Worm (Caenorhabditis elegans) whole organism, L4 larva: ENCODE measurements around the gene gtr-1.
A peak's percentile ranks its signal among the peaks of the same experiment; 100 is the strongest.

ENCODE experiments used
- F26F4.8 ChIP-seq: fragments of 200-800 bp; sonication (Bioruptor generic); conservative IDR thresholded peaks from 2 replicates; pipeline ENCODE4 v1.3.6; 2022; ENCODE audit warnings: missing genetic modification characterization, missing compliant biosample characterization
- F37D6.2 ChIP-seq: sonication (generic microtip); optimal IDR thresholded peaks from 2 replicates; lab custom pipeline; 2016; ENCODE audit warnings: mild to moderate bottlenecking, missing genetic modification characterization, missing compliant biosample characterization
- F44E2.7 ChIP-seq: fragments of 200-800 bp; sonication (Bioruptor generic); IDR thresholded peaks from 2 replicates; pipeline ENCODE4 v2.1.2; 2022; ENCODE audit warnings: missing genetic modification characterization, missing compliant biosample characterization
- T26A8.4 ChIP-seq: fragments of 200-800 bp; sonication (Bioruptor generic); IDR thresholded peaks from 2 replicates; pipeline ENCODE4 v1.3.6; 2022; ENCODE audit warnings: missing genetic modification characterization, missing compliant biosample characterization
- aly-2 ChIP-seq: sonication (generic microtip); optimal IDR thresholded peaks from 2 replicates; lab custom pipeline; 2018; ENCODE audit warnings: missing biosample characterization, missing genetic modification characterization
- ama-1 ChIP-seq: fragments of 150-350 bp; optimal IDR thresholded peaks from 2 replicates; lab custom pipeline; 2014; ENCODE audit warnings: inconsistent platforms, mixed read lengths
- arid-1 ChIP-seq: fragments of 200-800 bp; sonication (Bioruptor generic); conservative IDR thresholded peaks from 2 replicates; pipeline ENCODE4 v1.3.6; 2022; ENCODE audit warnings: missing genetic modification reagents, missing genetic modification characterization, missing compliant biosample characterization
- ceh-28 ChIP-seq: fragments of 150-350 bp; optimal IDR thresholded peaks from 2 replicates; lab custom pipeline; 2014; ENCODE audit warnings: missing biosample characterization, missing genetic modification reagents, missing genetic modification characterization
- ceh-32 ChIP-seq: sonication (generic microtip); optimal IDR thresholded peaks from 2 replicates; lab custom pipeline; 2016; ENCODE audit warnings: mild to moderate bottlenecking, missing genetic modification characterization, missing compliant biosample characterization; ENCODE audit not compliant: poor library complexity
- ces-1 ChIP-seq: fragments of 150-350 bp; sonication (generic microtip); optimal IDR thresholded peaks from 4 replicates; lab custom pipeline; 2014; ENCODE audit warnings: missing biosample characterization, missing genetic modification reagents, missing genetic modification characterization
- ctbp-1 ChIP-seq: fragments of 200-800 bp; sonication (Bioruptor generic); IDR thresholded peaks from 2 replicates; pipeline ENCODE4 v1.3.6; 2022; ENCODE audit warnings: missing genetic modification reagents, missing genetic modification characterization, missing compliant biosample characterization
- daf-16 ChIP-seq, 3 experiments: sonication (generic microtip); optimal IDR thresholded peaks; 2 replicates each; lab custom pipeline; 2016 to 2017; ENCODE audit warnings: missing genetic modification characterization in 3 of 3, missing genetic modification reagents in 3 of 3, mild to moderate bottlenecking in 2 of 3, missing compliant biosample characterization in 2 of 3, missing biosample characterization in 1 of 3, moderate library complexity in 1 of 3
- dmd-6 ChIP-seq: fragments of 200-800 bp; sonication (Bioruptor generic); IDR thresholded peaks from 2 replicates; pipeline ENCODE4 v1.3.6; 2022; ENCODE audit warnings: missing genetic modification reagents, missing genetic modification characterization, missing compliant biosample characterization
- dve-1 ChIP-seq: sonication (generic microtip); optimal IDR thresholded peaks from 2 replicates; lab custom pipeline; 2017; ENCODE audit warnings: antibody characterized with exemption, mild to moderate bottlenecking, missing genetic modification characterization, missing compliant biosample characterization; ENCODE audit not compliant: insufficient read depth
- egl-43 ChIP-seq: fragments of 200-800 bp; sonication (Bioruptor generic); IDR thresholded peaks from 2 replicates; pipeline ENCODE4 v1.3.6; 2022; ENCODE audit warnings: missing genetic modification reagents, missing genetic modification characterization, missing compliant biosample characterization
- fkh-10 ChIP-seq: fragments of 150-350 bp; optimal IDR thresholded peaks from 2 replicates; lab custom pipeline; 2014; ENCODE audit warnings: missing biosample characterization, missing genetic modification reagents, missing genetic modification characterization
- fos-1 ChIP-seq: fragments of 150-350 bp; optimal IDR thresholded peaks from 2 replicates; lab custom pipeline; 2014; ENCODE audit warnings: missing biosample characterization, missing genetic modification characterization
- hlh-11 ChIP-seq: fragments of 200-800 bp; sonication (Bioruptor generic); optimal IDR thresholded peaks from 2 replicates; lab custom pipeline; 2018; ENCODE audit warnings: mild to moderate bottlenecking, missing genetic modification characterization, missing compliant biosample characterization
- hlh-30 ChIP-seq: sonication (generic microtip); optimal IDR thresholded peaks from 2 replicates; lab custom pipeline; 2017; ENCODE audit warnings: antibody characterized with exemption, mild to moderate bottlenecking, missing genetic modification characterization, missing compliant biosample characterization; ENCODE audit not compliant: insufficient read depth
- hmg-1.1 ChIP-seq: fragments of 200-800 bp; sonication (Bioruptor generic); IDR thresholded peaks from 2 replicates; pipeline ENCODE4 v1.3.6; 2022; ENCODE audit warnings: missing genetic modification reagents, missing genetic modification characterization, missing compliant biosample characterization
- jun-1 ChIP-seq: fragments of 150-350 bp; optimal IDR thresholded peaks from 2 replicates; lab custom pipeline; 2014; ENCODE audit warnings: missing biosample characterization, missing genetic modification reagents, missing genetic modification characterization
- lin-15B ChIP-seq: fragments of 150-350 bp; sonication (generic microtip); optimal IDR thresholded peaks from 3 replicates; lab custom pipeline; 2014; ENCODE audit warnings: missing biosample characterization, missing genetic modification characterization
- lin-38 ChIP-seq: fragments of 200-800 bp; sonication (Bioruptor generic); IDR thresholded peaks from 2 replicates; pipeline ENCODE4 v1.3.6; 2022; ENCODE audit warnings: missing genetic modification reagents, missing genetic modification characterization, missing compliant biosample characterization
- lsy-2 ChIP-seq, 2 experiments: fragments of 150-350 bp in 1 of 2; sonication (generic microtip) in 1 of 2; optimal IDR thresholded peaks; 2 replicates each; lab custom pipeline; 2014 to 2017; ENCODE audit warnings: missing biosample characterization in 2 of 2, missing genetic modification characterization in 2 of 2
- madf-5 ChIP-seq, 2 experiments: fragments of 200-800 bp; sonication (Bioruptor generic); IDR thresholded peaks; 2 replicates each; pipeline ENCODE4 v1.3.6; 2022; ENCODE audit warnings: missing compliant biosample characterization in 2 of 2, missing genetic modification characterization in 2 of 2
- mdl-1 ChIP-seq, 2 experiments: fragments of 150-350 bp in 1 of 2; sonication (generic microtip) in 1 of 2; optimal IDR thresholded peaks; 2 replicates each; lab custom pipeline; 2014 to 2017; ENCODE audit warnings: missing biosample characterization in 2 of 2, missing genetic modification characterization in 2 of 2
- mdt-29 ChIP-seq: fragments of 200-800 bp; sonication (Bioruptor generic); IDR thresholded peaks from 2 replicates; pipeline ENCODE4 v1.3.6; 2022; ENCODE audit warnings: missing genetic modification reagents, missing genetic modification characterization, missing compliant biosample characterization
- mep-1 ChIP-seq: fragments of 150-350 bp; sonication (generic microtip); optimal IDR thresholded peaks from 3 replicates; lab custom pipeline; 2014; ENCODE audit warnings: missing biosample characterization, missing genetic modification characterization
- mes-2 ChIP-seq: sonication (generic microtip); optimal IDR thresholded peaks from 2 replicates; lab custom pipeline; 2016; ENCODE audit warnings: missing genotype, mild to moderate bottlenecking, missing genetic modification characterization, missing compliant biosample characterization; ENCODE audit not compliant: poor library complexity, severe bottlenecking
- mxl-2 ChIP-seq: fragments of 200-800 bp; sonication (Bioruptor generic); conservative IDR thresholded peaks from 2 replicates; pipeline ENCODE4 v1.3.6; 2022; ENCODE audit warnings: missing genetic modification reagents, missing genetic modification characterization, missing compliant biosample characterization
- mxl-3 ChIP-seq: fragments of 200-800 bp; sonication (Bioruptor generic); optimal IDR thresholded peaks from 2 replicates; lab custom pipeline; 2018; ENCODE audit warnings: mild to moderate bottlenecking, missing genetic modification characterization, missing compliant biosample characterization
- nhr-10 ChIP-seq: fragments of 150-350 bp; optimal IDR thresholded peaks from 2 replicates; lab custom pipeline; 2014; ENCODE audit warnings: missing biosample characterization, missing genetic modification characterization
- nhr-11 ChIP-seq: fragments of 150-350 bp; optimal IDR thresholded peaks from 2 replicates; lab custom pipeline; 2014; ENCODE audit warnings: missing biosample characterization, missing genetic modification characterization
- nhr-28 ChIP-seq: fragments of 150-350 bp; optimal IDR thresholded peaks from 2 replicates; lab custom pipeline; 2014; ENCODE audit warnings: missing biosample characterization, missing genetic modification characterization
- nhr-41 ChIP-seq: fragments of 200-800 bp; sonication (Bioruptor generic); IDR thresholded peaks from 2 replicates; pipeline ENCODE4 v1.3.6; 2022; ENCODE audit warnings: missing genetic modification reagents, missing genetic modification characterization, missing compliant biosample characterization
- nhr-48 ChIP-seq: sonication (generic microtip); optimal IDR thresholded peaks from 2 replicates; lab custom pipeline; 2016; ENCODE audit warnings: mild to moderate bottlenecking, missing genetic modification characterization, missing compliant biosample characterization
- nhr-6 ChIP-seq: fragments of 150-350 bp; optimal IDR thresholded peaks from 2 replicates; lab custom pipeline; 2014; ENCODE audit warnings: missing biosample characterization, missing genetic modification characterization
- php-3 ChIP-seq: fragments of 200-800 bp; sonication (Bioruptor generic); IDR thresholded peaks from 2 replicates; pipeline ENCODE4 v1.3.6; 2022; ENCODE audit warnings: missing genetic modification reagents, missing genetic modification characterization, missing compliant biosample characterization
- rbr-2 ChIP-seq: sonication (generic microtip); optimal IDR thresholded peaks from 2 replicates; lab custom pipeline; 2016; ENCODE audit warnings: missing genotype, missing genetic modification characterization, missing compliant biosample characterization
- saeg-2 ChIP-seq: fragments of 200-800 bp; sonication (Bioruptor generic); IDR thresholded peaks from 2 replicates; pipeline ENCODE4 v1.3.6; 2022; ENCODE audit warnings: missing genetic modification reagents, missing genetic modification characterization, missing compliant biosample characterization
- unc-62 ChIP-seq, 3 experiments: fragments of 150-350 bp in 1 of 3; sonication (generic microtip); optimal IDR thresholded peaks in 2 of 3; peaks in 1 of 3; 1 replicate in 1 of 3; 2 replicates in 2 of 3; lab custom pipeline; 2014 to 2017; ENCODE audit warnings: missing biosample characterization in 3 of 3, missing genetic modification characterization in 3 of 3, missing genetic modification reagents in 3 of 3, missing genotype in 1 of 3
- ztf-7 ChIP-seq: fragments of 150-350 bp; optimal IDR thresholded peaks from 2 replicates; lab custom pipeline; 2014; ENCODE audit warnings: missing biosample characterization, missing genetic modification characterization

gtr-1 gene

ce11 chrX:825375-825774 lies 22.8 kb downstream of the gtr-1 start, which contains the start of gene daf-3:
daf-3 (minus strand) TSS chrX:825475.
- TF ChIP-seq F44E2.7 (no peak), daf-16 (GFP tag; optimal IDR thresholded peaks at IDR 0.05; lab: Kevin White, UChicago) (no peak), daf-16 (tag; optimal IDR thresholded peaks at IDR 0.05; lab: Kevin White, UChicago) (peak; percentile 27)

DNA sequence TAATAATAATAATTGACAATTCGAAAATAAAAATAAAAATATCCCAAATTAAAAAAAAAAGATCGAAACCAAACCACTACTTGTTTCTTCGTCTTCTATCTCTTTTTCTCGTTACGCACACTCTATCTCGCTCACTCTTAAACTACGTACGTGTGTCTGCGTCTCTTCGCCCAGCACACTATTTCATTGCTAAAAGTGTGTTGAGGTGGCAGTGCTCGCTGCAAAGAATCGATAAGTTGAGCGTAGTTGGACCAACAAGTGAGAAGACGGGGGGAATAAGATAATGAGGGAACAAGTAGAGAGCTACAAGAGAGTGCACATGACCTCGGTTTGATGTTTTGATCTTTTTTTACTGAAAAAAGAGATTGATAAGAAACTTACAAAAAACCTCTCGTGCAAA lies 23.3 kb downstream of the gtr-1 start:
- TF ChIP-seq dve-1 (tag; lab: Kevin White, UChicago) (peak; percentile 36), daf-16 (GFP tag; optimal IDR thresholded peaks at IDR 0.05; lab: Kevin White, UChicago) (no peak), daf-16 (tag; optimal IDR thresholded peaks at IDR 0.05; lab: Kevin White, UChicago) (peak; percentile 52), ceh-28 (tag; lab: Kevin White, UChicago) (peak; percentile 41), egl-43 (0 out of 2 replicates have a peak, but pooled peaks have one; percentile 25), php-3 (GFP tag; lab: Robert Waterston, UW) (no peak), lin-38 (GFP tag; lab: Robert Waterston, UW) (no peak), hlh-11 (tag; lab: Kevin White, UChicago) (peak; percentile 27), arid-1 (GFP tag; lab: Robert Waterston, UW) (no peak), F26F4.8 (no peak), hmg-1.1 (peak; percentile 63), hlh-30 (peak; percentile 41), ceh-32 (tag; lab: Kevin White, UChicago) (no peak), ctbp-1 (GFP tag; lab: Robert Waterston, UW) (0 out of 2 replicates have a peak, but pooled peaks have one; percentile 13), mep-1 (tag; lab: Kevin White, UChicago) (peak; percentile 55), mes-2 (peak; percentile 42), lsy-2 (tag; optimal IDR thresholded peaks at IDR 0.05; lab: Kevin White, UChicago) (peak in 1 of 2 experiments; percentile 34), rbr-2 (tag; lab: Kevin White, UChicago) (peak; percentile 48), nhr-48 (tag; lab: Kevin White, UChicago) (peak; percentile 16), mdl-1 (tag; optimal IDR thresholded peaks at IDR 0.05; lab: Kevin White, UChicago) (peak in 1 of 2 experiments; percentile 31), nhr-28 (tag; lab: Kevin White, UChicago) (peak; percentile 35)

DNA sequence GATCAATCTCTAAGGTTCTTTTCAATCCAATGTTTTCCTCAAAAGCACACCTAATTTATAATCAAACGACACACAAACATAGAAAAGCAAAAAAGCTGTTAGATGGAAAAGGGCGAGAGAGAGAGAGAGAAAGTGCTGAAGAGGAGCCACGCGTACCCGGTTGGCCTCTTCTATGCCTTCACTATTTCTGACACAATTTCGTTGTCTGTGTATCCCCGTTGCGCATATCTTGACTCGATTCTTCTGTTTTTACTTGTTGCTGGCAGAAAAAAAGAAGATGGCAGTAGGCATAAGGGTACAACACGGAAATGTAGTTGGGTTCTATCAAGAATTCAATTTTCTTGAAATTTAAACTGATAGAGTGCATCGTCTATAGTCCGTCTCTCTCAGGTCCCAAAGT lies 24.9 kb downstream of the gtr-1 start:
- TF ChIP-seq nhr-10 (tag; lab: Kevin White, UChicago) (no peak), F37D6.2 (tag; lab: Kevin White, UChicago) (peak; percentile 3), hmg-1.1 (peak; percentile 69; the same call in 1 of the 2 replicates), fkh-10 (peak; percentile 89), rbr-2 (tag; lab: Kevin White, UChicago) (peak; percentile 76), aly-2 (tag; lab: Kevin White, UChicago) (no peak), jun-1 (tag; lab: Kevin White, UChicago) (peak; percentile 22), mxl-2 (GFP tag; lab: Robert Waterston, UW) (no peak), ztf-7 (tag; lab: Kevin White, UChicago) (peak; percentile 21), mdt-29 (no peak), nhr-11 (tag; lab: Kevin White, UChicago) (peak; percentile 82), ama-1 (no peak), unc-62 (GFP tag; optimal IDR thresholded peaks at IDR 0.05 in 1 of 2; lab: Kevin White, UChicago) (peak in 1 of 2 experiments; percentile 97), unc-62 (tag; optimal IDR thresholded peaks at IDR 0.05; lab: Kevin White, UChicago) (no peak), nhr-28 (tag; lab: Kevin White, UChicago) (peak; percentile 91), T26A8.4 (GFP tag; lab: Robert Waterston, UW) (no peak), nhr-41 (GFP tag; lab: Robert Waterston, UW) (no peak), mes-2 (peak; percentile 75), dmd-6 (peak; percentile 38; the same call in 1 of the 2 replicates), nhr-48 (tag; lab: Kevin White, UChicago) (peak; percentile 27), ctbp-1 (GFP tag; lab: Robert Waterston, UW) (peak; percentile 82), nhr-6 (tag; lab: Kevin White, UChicago) (peak; percentile 59), mep-1 (tag; lab: Kevin White, UChicago) (peak; percentile 63), hlh-30 (peak; percentile 82), lin-15B (tag; lab: Kevin White, UChicago) (no peak), dve-1 (tag; lab: Kevin White, UChicago) (peak; percentile 52), hlh-11 (tag; lab: Kevin White, UChicago) (peak; percentile 55), ces-1 (peak; percentile 46), fos-1 (no peak), mdl-1 (tag; optimal IDR thresholded peaks at IDR 0.05; lab: Kevin White, UChicago) (peak; percentile 60 to 87), egl-43 (no peak), mxl-3 (GFP tag; lab: Kevin White, UChicago) (peak; percentile 76), php-3 (GFP tag; lab: Robert Waterston, UW) (no peak), lsy-2 (tag; optimal IDR thresholded peaks at IDR 0.05; lab: Kevin White, UChicago) (peak in 1 of 2 experiments; percentile 71), madf-5 (GFP tag; IDR thresholded peaks at IDR 0.05; lab: Robert Waterston, UW) (no peak), saeg-2 (GFP tag; lab: Robert Waterston, UW) (no peak)
